Fruit fly (Drosophila melanogaster): Measurements from ENCODE around the gene CG4598.
A peak's percentile ranks its signal among the peaks of the same experiment; 100 is the strongest.

The CG4598 gene

DNA sequence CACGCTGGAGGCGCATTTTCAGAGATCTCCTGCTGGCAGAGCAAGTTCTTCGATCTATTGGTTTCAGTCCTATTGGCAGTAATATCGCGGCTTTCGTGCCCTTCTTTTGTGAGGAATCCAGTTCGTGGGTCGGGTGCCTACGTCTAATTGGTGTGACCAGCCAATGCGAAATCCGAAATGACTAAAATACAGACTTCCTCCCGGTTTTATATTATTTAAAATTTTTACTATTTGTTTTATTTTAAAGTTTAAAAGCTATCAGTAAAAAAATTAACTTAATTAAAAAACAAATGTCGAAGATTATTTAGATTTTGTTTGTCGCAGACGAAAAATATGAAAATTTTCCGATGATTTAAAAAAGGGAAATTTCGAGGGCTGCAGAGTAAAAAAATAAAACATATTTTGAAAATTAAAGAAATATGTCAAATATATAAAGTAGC lies 45.2 kb downstream of the CG4598 start, which contains the start of gene CG5850 (continued):
- TF ChIP-seq Fer2 (tag; optimal IDR thresholded peaks at IDR 0.05) (no peak), slp2 (GFP tag; optimal IDR thresholded peaks at IDR 0.05) (no peak), CG10462 (GFP tag; optimal IDR thresholded peaks at IDR 0.05) (no peak), Max (GFP tag; optimal IDR thresholded peaks at IDR 0.05) (no peak), CG10959 (GFP tag; IDR thresholded peaks at IDR 0.05) (no peak), sd (tag; optimal IDR thresholded peaks at IDR 0.05) (peak; percentile 15), CG17829 (tag; optimal IDR thresholded peaks at IDR 0.05) (peak; percentile 33), Camta (GFP tag; optimal IDR thresholded peaks at IDR 0.05) (no peak), bbx (GFP tag; IDR thresholded peaks at IDR 0.05; ENCODE audit: partially characterized antibody) (no peak), CG4854 (GFP tag; optimal IDR thresholded peaks at IDR 0.05) (no peak), CG7786 (GFP tag; optimal IDR thresholded peaks at IDR 0.05) (no peak), lov (optimal IDR thresholded peaks at IDR 0.05) (no peak), lov (GFP tag; IDR thresholded peaks at IDR 0.05) (no peak), gt (GFP tag; IDR thresholded peaks at IDR 0.05) (no peak), Gsc (GFP tag; IDR thresholded peaks at IDR 0.05) (no peak), CG32532 (GFP tag; IDR thresholded peaks at IDR 0.05) (no peak), CG15269 (tag; optimal IDR thresholded peaks at IDR 0.05) (no peak), CG16779 (GFP tag; IDR thresholded peaks at IDR 0.05) (no peak), Abd-B (GFP tag; optimal IDR thresholded peaks at IDR 0.05) (no peak), fru (optimal IDR thresholded peaks at IDR 0.05) (no peak), nau (GFP tag; optimal IDR thresholded peaks at IDR 0.05) (no peak), Mes4 (GFP tag; optimal IDR thresholded peaks at IDR 0.05) (no peak), hb (GFP tag; IDR thresholded peaks at IDR 0.05; ENCODE audit: partially characterized antibody) (no peak), twi (tag; optimal IDR thresholded peaks at IDR 0.05) (no peak), CG34376 (GFP tag; optimal IDR thresholded peaks at IDR 0.05) (no peak), pnt (GFP tag; optimal IDR thresholded peaks at IDR 0.05) (no peak), CG3838 (GFP tag; optimal IDR thresholded peaks at IDR 0.05) (no peak), Xrp1 (GFP tag; IDR thresholded peaks at IDR 0.05) (no peak; the same call in 1 of the 2 replicates), CG13123 (GFP tag; optimal IDR thresholded peaks at IDR 0.05) (no peak), Awh (GFP tag; IDR thresholded peaks at IDR 0.05) (no peak), Dfd (GFP tag; optimal IDR thresholded peaks at IDR 0.05) (no peak), zen2 (GFP tag; IDR thresholded peaks at IDR 0.05; ENCODE audit: partially characterized antibody) (no peak), trh (GFP tag; optimal IDR thresholded peaks at IDR 0.05) (no peak), CG17385 (GFP tag; optimal IDR thresholded peaks at IDR 0.05) (no peak), Poxn (GFP tag; IDR thresholded peaks at IDR 0.05) (no peak), Fer1 (GFP tag; optimal IDR thresholded peaks at IDR 0.05) (peak; percentile 34), Taf1 (GFP tag; IDR thresholded peaks at IDR 0.05) (no peak), Doc3 (GFP tag; IDR thresholded peaks at IDR 0.05; ENCODE audit: partially characterized antibody) (no peak), E2f2 (GFP tag; IDR thresholded peaks at IDR 0.05) (peak; percentile 65), CG14441 (GFP tag; IDR thresholded peaks at IDR 0.05) (no peak), Elba2 (GFP tag; optimal IDR thresholded peaks at IDR 0.05) (peak; percentile 94), Rfx (GFP tag; IDR thresholded peaks at IDR 0.05) (no peak), vfl (GFP tag; optimal IDR thresholded peaks at IDR 0.05) (no peak), slbo (GFP tag; IDR thresholded peaks at IDR 0.05) (no peak), CG4282 (GFP tag; optimal IDR thresholded peaks at IDR 0.05) (no peak), Trl (optimal IDR thresholded peaks at IDR 0.05) (no peak), Trl (GFP tag; optimal IDR thresholded peaks at IDR 0.05) (no peak), Dbx (GFP tag; IDR thresholded peaks at IDR 0.05) (no peak), CG5245 (GFP tag; optimal IDR thresholded peaks at IDR 0.05) (no peak), peb (GFP tag; IDR thresholded peaks at IDR 0.05) (no peak), Oaz (GFP tag; IDR thresholded peaks at IDR 0.05) (no peak), CG1603 (tag; optimal IDR thresholded peaks at IDR 0.05) (no peak), crc (GFP tag; optimal IDR thresholded peaks at IDR 0.05) (no peak), CG7357 (GFP tag; IDR thresholded peaks at IDR 0.05) (no peak)

All from whole organism, embryonic.